Worm (Caenorhabditis elegans) whole organism, late embryonic: ENCODE data around the gene T16G12.1.

Experiments used
- T23F11.4 ChIP-seq: fragments of 200-800 bp; sonication (Bioruptor generic); optimal IDR thresholded peaks from 2 replicates; lab custom pipeline; 2018; ENCODE audit warnings: mild to moderate bottlenecking, missing genetic modification characterization, missing compliant biosample characterization
- ceh-18 ChIP-seq: sonication (generic microtip); optimal IDR thresholded peaks from 2 replicates; lab custom pipeline; 2016; ENCODE audit warnings: missing genetic modification characterization, missing compliant biosample characterization
- ceh-24 ChIP-seq: sonication (generic microtip); optimal IDR thresholded peaks from 2 replicates; lab custom pipeline; 2016; ENCODE audit warnings: mild to moderate bottlenecking, missing genetic modification characterization, missing compliant biosample characterization
- madf-2 ChIP-seq: sonication (generic microtip); optimal IDR thresholded peaks from 2 replicates; lab custom pipeline; 2017; ENCODE audit warnings: missing genetic modification characterization, missing compliant biosample characterization
- nhr-11 ChIP-seq: fragments of 150-350 bp; optimal IDR thresholded peaks from 2 replicates; lab custom pipeline; 2014; ENCODE audit warnings: missing biosample characterization, missing genetic modification characterization
- pha-4 ChIP-seq: fragments of 150-350 bp; optimal IDR thresholded peaks from 2 replicates; lab custom pipeline; 2018; ENCODE audit warnings: missing biosample characterization, missing genetic modification reagents, missing genetic modification characterization

- TF ChIP-seq ceh-24 = no peak
- TF ChIP-seq madf-2 (tag; lab: Kevin White, UChicago) = no peak
- no peak for TF ChIP-seq nhr-11
- no peak for TF ChIP-seq ceh-18 (tag; lab: Kevin White, UChicago)
- no peak for TF ChIP-seq pha-4 (tag; lab: Kevin White, UChicago)
- TF ChIP-seq T23F11.4 = no peak
Observed at ce11 chrIII:10085983-10086382, 36.3 kb upstream of the T16G12.1 start, which contains the start of gene T16H12.2.
